Fruit fly (Drosophila melanogaster): ENCODE measurements around the gene GMF.
A peak's percentile ranks its signal among the peaks of the same experiment; 100 is the strongest.

Gene GMF

dm6 chr2L:16350742-16351568, 48.2 kb upstream of the GMF start (continued):
- peak; percentile 98 for TF ChIP-seq CG31388 (GFP tag; optimal IDR thresholded peaks at IDR 0.05)
- TF ChIP-seq CG13123 (GFP tag; optimal IDR thresholded peaks at IDR 0.05): peak; percentile 97
- TF ChIP-seq tio (GFP tag; optimal IDR thresholded peaks at IDR 0.05): peak; percentile 99
- TF ChIP-seq CG17829 (tag; optimal IDR thresholded peaks at IDR 0.05): peak; percentile 99
- TF ChIP-seq CG13894 (tag; optimal IDR thresholded peaks at IDR 0.05): peak; percentile 99
- peak in 1 of 3 experiments; percentile 99 for TF ChIP-seq Stat92E (GFP tag; optimal IDR thresholded peaks at IDR 0.05)
- peak; percentile 99 for TF ChIP-seq gcm2 (GFP tag; optimal IDR thresholded peaks at IDR 0.05)
- TF ChIP-seq pb (GFP tag; optimal IDR thresholded peaks at IDR 0.05): peak; percentile 95
- peak; percentile 95 for TF ChIP-seq en (GFP tag; optimal IDR thresholded peaks at IDR 0.05)
- peak; percentile 99 for TF ChIP-seq Oaz (GFP tag; IDR thresholded peaks at IDR 0.05)
- no peak for TF ChIP-seq CG16813 (GFP tag; IDR thresholded peaks at IDR 0.05; ENCODE audit: partially characterized antibody)
- no peak for TF ChIP-seq CG2129 (GFP tag; IDR thresholded peaks at IDR 0.05; ENCODE audit: partially characterized antibody)
- peak; percentile 97 for TF ChIP-seq CG11398 (GFP tag; optimal IDR thresholded peaks at IDR 0.05)
- TF ChIP-seq Kr (GFP tag; optimal IDR thresholded peaks at IDR 0.05): peak; percentile 80
- peak; percentile 96 for TF ChIP-seq CG31224 (GFP tag; IDR thresholded peaks at IDR 0.05)
- peak; percentile 90 for TF ChIP-seq ftz-f1 (GFP tag; optimal IDR thresholded peaks at IDR 0.05)
- peak; percentile 99 for TF ChIP-seq Hand (GFP tag; optimal IDR thresholded peaks at IDR 0.05)
- TF ChIP-seq CG16863 (GFP tag; optimal IDR thresholded peaks at IDR 0.05): peak; percentile 98
- peak; percentile 98 for TF ChIP-seq nerfin-1 (tag; optimal IDR thresholded peaks at IDR 0.05)
- TF ChIP-seq CG3995 (GFP tag; optimal IDR thresholded peaks at IDR 0.05): peak; percentile 85
- TF ChIP-seq CG9215 (GFP tag; IDR thresholded peaks at IDR 0.05): peak; percentile 98
- peak; percentile 100 for TF ChIP-seq CG13424 (tag; optimal IDR thresholded peaks at IDR 0.05)
- no peak for TF ChIP-seq bbx (GFP tag; IDR thresholded peaks at IDR 0.05; ENCODE audit: partially characterized antibody)
- TF ChIP-seq CG30431 (GFP tag; optimal IDR thresholded peaks at IDR 0.05): peak; percentile 97
- peak; percentile 96 for TF ChIP-seq Optix (GFP tag; IDR thresholded peaks at IDR 0.05)
- peak; percentile 98 for TF ChIP-seq fd64A (GFP tag; optimal IDR thresholded peaks at IDR 0.05)
- TF ChIP-seq eve (GFP tag; optimal IDR thresholded peaks at IDR 0.05): peak; percentile 76 to 100
- peak; percentile 98 for TF ChIP-seq CG11723 (GFP tag; optimal IDR thresholded peaks at IDR 0.05)
- peak; percentile 98 for TF ChIP-seq zen (tag; optimal IDR thresholded peaks at IDR 0.05)
- peak; percentile 28 for TF ChIP-seq CG13287 (GFP tag; IDR thresholded peaks at IDR 0.05; ENCODE audit: partially characterized antibody)
- TF ChIP-seq BEAF-32 (GFP tag; optimal IDR thresholded peaks at IDR 0.05): no peak
- peak; percentile 99 for TF ChIP-seq Hsf (GFP tag; optimal IDR thresholded peaks at IDR 0.05)
- peak; percentile 99 for TF ChIP-seq CG5953 (GFP tag; IDR thresholded peaks at IDR 0.05)
- peak; percentile 99 for TF ChIP-seq Spps (tag; optimal IDR thresholded peaks at IDR 0.05)
- TF ChIP-seq cato (GFP tag; optimal IDR thresholded peaks at IDR 0.05; ENCODE audit: borderline replicate concordance): peak; percentile 96
- TF ChIP-seq Dbx (GFP tag; IDR thresholded peaks at IDR 0.05): peak; percentile 99
- peak; percentile 99 for TF ChIP-seq Drgx (GFP tag; IDR thresholded peaks at IDR 0.05)
- TF ChIP-seq cg (GFP tag; optimal IDR thresholded peaks at IDR 0.05): peak; percentile 85
- TF ChIP-seq Antp (GFP tag; optimal IDR thresholded peaks at IDR 0.05): peak; percentile 97
- TF ChIP-seq BtbVII (GFP tag; optimal IDR thresholded peaks at IDR 0.05): peak; percentile 99
- peak; percentile 100 for TF ChIP-seq CG18599 (GFP tag; optimal IDR thresholded peaks at IDR 0.05)
- peak; percentile 95 for TF ChIP-seq Gug (GFP tag; IDR thresholded peaks at IDR 0.05)
- peak; percentile 99 for TF ChIP-seq Meics (GFP tag; optimal IDR thresholded peaks at IDR 0.05)
- peak; percentile 99 for TF ChIP-seq CG3281 (GFP tag; optimal IDR thresholded peaks at IDR 0.05)
- TF ChIP-seq sob (GFP tag; IDR thresholded peaks at IDR 0.05): peak; percentile 99
- TF ChIP-seq nerfin-2 (GFP tag; IDR thresholded peaks at IDR 0.05; ENCODE audit: partially characterized antibody): no peak
- TF ChIP-seq dati (GFP tag; IDR thresholded peaks at IDR 0.05): peak; percentile 98
- peak; percentile 99 for TF ChIP-seq CG10209 (GFP tag; optimal IDR thresholded peaks at IDR 0.05)

Data from whole organism, embryonic.